Fruit fly (Drosophila melanogaster) whole organism, prepupa: Measurements from ENCODE around the gene CG15385.

ENCODE experiments used
- CG10631 ChIP-seq: fragments of 200-800 bp; sonication (Bioruptor generic); optimal IDR thresholded peaks from 2 replicates; lab custom pipeline; 2016; ENCODE audit warnings: missing biosample characterization, missing genetic modification characterization
- CG10669 ChIP-seq: fragments of 200-800 bp; sonication (Bioruptor generic); optimal IDR thresholded peaks from 3 replicates; lab custom pipeline; 2018; ENCODE audit warnings: missing biosample characterization, mild to moderate bottlenecking, missing genetic modification characterization, moderate library complexity
- CG16779 ChIP-seq: fragments of 200-800 bp; sonication (Bioruptor generic); optimal IDR thresholded peaks from 3 replicates; lab custom pipeline; 2017; ENCODE audit warnings: missing biosample characterization, mild to moderate bottlenecking, missing genetic modification characterization
- CG3032 ChIP-seq: fragments of 200-800 bp; optimal IDR thresholded peaks from 2 replicates; lab custom pipeline; 2019; ENCODE audit warnings: missing biosample characterization, mild to moderate bottlenecking, missing genetic modification characterization, moderate library complexity
- CG31627 ChIP-seq: fragments of 200-800 bp; sonication (Bioruptor generic); optimal IDR thresholded peaks from 3 replicates; lab custom pipeline; 2016; ENCODE audit warnings: missing biosample characterization, missing genetic modification characterization
- CG32006 ChIP-seq: fragments of 200-800 bp; sonication (Bioruptor generic); optimal IDR thresholded peaks from 3 replicates; lab custom pipeline; 2017; ENCODE audit warnings: missing biosample characterization, mild to moderate bottlenecking, missing genetic modification characterization
- CG34406 ChIP-seq: fragments of 200-800 bp; sonication (Bioruptor generic); optimal IDR thresholded peaks from 3 replicates; lab custom pipeline; 2016; ENCODE audit warnings: missing biosample characterization, missing genetic modification characterization
- CG4318 ChIP-seq: fragments of 200-800 bp; sonication (Bioruptor generic); optimal IDR thresholded peaks from 3 replicates; lab custom pipeline; 2017; ENCODE audit warnings: missing biosample characterization, mild to moderate bottlenecking, missing genetic modification characterization
- CG6163 ChIP-seq: fragments of 200-800 bp; sonication (Bioruptor generic); IDR thresholded peaks from 3 replicates; pipeline ENCODE4 v1.3.6; 2022; ENCODE audit warnings: missing biosample characterization, missing genetic modification characterization
- CG6808 ChIP-seq: fragments of 200-800 bp; sonication (Bioruptor generic); optimal IDR thresholded peaks from 3 replicates; lab custom pipeline; 2017; ENCODE audit warnings: missing biosample characterization, missing genetic modification characterization, mild to moderate bottlenecking, moderate library complexity, missing genetic modification reagents
- CG7368 ChIP-seq: fragments of 200-800 bp; sonication (Bioruptor generic); optimal IDR thresholded peaks from 3 replicates; lab custom pipeline; 2016; ENCODE audit warnings: missing biosample characterization, missing genetic modification characterization
- CG8632 ChIP-seq: fragments of 200-800 bp; sonication (Bioruptor generic); optimal IDR thresholded peaks from 3 replicates; lab custom pipeline; 2016; ENCODE audit warnings: missing biosample characterization, missing genetic modification characterization
- Eip78C ChIP-seq: fragments of 200-800 bp; sonication (Bioruptor generic); peaks from one replicate; lab custom pipeline; 2016; ENCODE audit warnings: missing biosample characterization, missing genetic modification characterization
- Ets21C ChIP-seq: fragments of 200-800 bp; sonication (Bioruptor generic); optimal IDR thresholded peaks from 3 replicates; lab custom pipeline; 2016; ENCODE audit warnings: missing biosample characterization, missing genetic modification characterization
- Hr39 ChIP-seq: fragments of 200-800 bp; sonication (Bioruptor generic); optimal IDR thresholded peaks from 2 replicates; lab custom pipeline; 2016; ENCODE audit warnings: missing biosample characterization, missing genetic modification characterization
- Lpt ChIP-seq: fragments of 200-800 bp; sonication (Bioruptor generic); optimal IDR thresholded peaks from 3 replicates; lab custom pipeline; 2016; ENCODE audit warnings: missing biosample characterization, missing genetic modification characterization
- Smox ChIP-seq: fragments of 200-800 bp; sonication (Bioruptor generic); optimal IDR thresholded peaks from 3 replicates; lab custom pipeline; 2016; ENCODE audit warnings: missing biosample characterization, missing genetic modification characterization
- Sox102F ChIP-seq: fragments of 200-800 bp; sonication (Bioruptor generic); optimal IDR thresholded peaks from 2 replicates; lab custom pipeline; 2016; ENCODE audit warnings: missing biosample characterization, mild to moderate bottlenecking, missing genetic modification characterization
- acj6 ChIP-seq: fragments of 200-800 bp; sonication (Bioruptor generic); optimal IDR thresholded peaks from 3 replicates; lab custom pipeline; 2016; ENCODE audit warnings: missing biosample characterization, missing genetic modification characterization
- cyc ChIP-seq: fragments of 200-800 bp; sonication (Bioruptor generic); optimal IDR thresholded peaks from 3 replicates; lab custom pipeline; 2016; ENCODE audit warnings: missing biosample characterization, missing genetic modification characterization
- dsx ChIP-seq: fragments of 200-800 bp; optimal IDR thresholded peaks from 3 replicates; lab custom pipeline; 2019; ENCODE audit warnings: missing biosample characterization, mild to moderate bottlenecking, missing genetic modification characterization, moderate library complexity; ENCODE audit not compliant: poor library complexity, severe bottlenecking
- eg ChIP-seq: fragments of 200-800 bp; sonication (Bioruptor generic); IDR thresholded peaks from 3 replicates; pipeline ENCODE4 v1.3.6; 2022; ENCODE audit warnings: missing biosample characterization, missing genetic modification characterization
- esn ChIP-seq: fragments of 200-800 bp; sonication (Bioruptor generic); optimal IDR thresholded peaks from 2 replicates; lab custom pipeline; 2016; ENCODE audit warnings: missing biosample characterization, mild to moderate bottlenecking, missing genetic modification characterization, moderate library complexity
- fd85E ChIP-seq: fragments of 200-800 bp; sonication (Bioruptor generic); optimal IDR thresholded peaks from 3 replicates; lab custom pipeline; 2016; ENCODE audit warnings: missing biosample characterization, missing genetic modification characterization
- fkh ChIP-seq: fragments of 200-800 bp; sonication (Bioruptor generic); optimal IDR thresholded peaks from 3 replicates; lab custom pipeline; 2017; ENCODE audit warnings: missing biosample characterization, mild to moderate bottlenecking, missing genetic modification characterization, moderate library complexity
- lz ChIP-seq: fragments of 200-800 bp; sonication (Bioruptor generic); optimal IDR thresholded peaks from 3 replicates; lab custom pipeline; 2016; ENCODE audit warnings: missing biosample characterization, missing genetic modification characterization
- net ChIP-seq: fragments of 200-800 bp; sonication (Bioruptor generic); optimal IDR thresholded peaks from 3 replicates; lab custom pipeline; 2016; ENCODE audit warnings: missing biosample characterization, missing genetic modification characterization
- pdm3 ChIP-seq: fragments of 200-800 bp; sonication (Bioruptor generic); optimal IDR thresholded peaks from 3 replicates; lab custom pipeline; 2016; ENCODE audit warnings: missing biosample characterization, missing genetic modification characterization
- salr ChIP-seq, 2 experiments: fragments of 200-800 bp; sonication (Bioruptor generic); optimal IDR thresholded peaks; 3 replicates each; lab custom pipeline; 2016 to 2018; ENCODE audit warnings: missing biosample characterization in 2 of 2, missing genetic modification characterization in 2 of 2, mild to moderate bottlenecking in 1 of 2
- spab ChIP-seq: fragments of 200-800 bp; sonication (Bioruptor generic); optimal IDR thresholded peaks from 2 replicates; lab custom pipeline; 2017; ENCODE audit warnings: missing biosample characterization, mild to moderate bottlenecking, missing genetic modification characterization, missing genetic modification reagents
- svp ChIP-seq: fragments of 200-800 bp; sonication (Bioruptor generic); peaks from one replicate; lab custom pipeline; 2016; ENCODE audit warnings: missing biosample characterization, missing genetic modification characterization
- topi ChIP-seq: fragments of 200-800 bp; sonication (Bioruptor generic); optimal IDR thresholded peaks from 3 replicates; lab custom pipeline; 2016; ENCODE audit warnings: missing biosample characterization, missing genetic modification characterization
- vri ChIP-seq: fragments of 200-800 bp; sonication (Bioruptor generic); optimal IDR thresholded peaks from 3 replicates; lab custom pipeline; 2016; ENCODE audit warnings: missing biosample characterization, mild to moderate bottlenecking, missing genetic modification characterization

Gene CG15385

dm6 chr2L:2175090-2175830 lies 37.1 kb downstream of the CG15385 start (continued):
- TF ChIP-seq Ets21C (GFP tag; lab: Kevin White, UChicago): no peak
- TF ChIP-seq CG7368 (GFP tag; lab: Kevin White, UChicago): no peak
- TF ChIP-seq CG34406 (GFP tag; lab: Kevin White, UChicago): no peak
- TF ChIP-seq Hr39 (GFP tag; lab: Kevin White, UChicago): peak; percentile 7
- TF ChIP-seq salr (GFP tag; optimal IDR thresholded peaks at IDR 0.05; lab: Kevin White, UChicago): peak in 1 of 2 experiments; percentile 12
- no peak for TF ChIP-seq net (GFP tag; lab: Kevin White, UChicago)
- peak; percentile 71 for TF ChIP-seq Lpt
- TF ChIP-seq CG16779 (tag; lab: Kevin White, UChicago): peak; percentile 4
- TF ChIP-seq Smox: peak; percentile 48
- peak; percentile 9 for TF ChIP-seq CG32006 (GFP tag; lab: Kevin White, UChicago)
- TF ChIP-seq CG6808: peak; percentile 17
- no peak for TF ChIP-seq CG10669 (GFP tag; lab: Kevin White, UChicago)
- TF ChIP-seq CG8632 (GFP tag; lab: Kevin White, UChicago): peak; percentile 29
- no peak for TF ChIP-seq eg (GFP tag; lab: Robert Waterston, UW)
- peak; percentile 18 for TF ChIP-seq lz (GFP tag; lab: Kevin White, UChicago)
- no peak for TF ChIP-seq fd85E
- TF ChIP-seq spab: peak; percentile 18
- TF ChIP-seq Sox102F (GFP tag; lab: Kevin White, UChicago): peak; percentile 21
- peak; percentile 53 for TF ChIP-seq dsx (GFP tag; lab: Kevin White, UChicago)
- TF ChIP-seq svp (GFP tag; lab: Kevin White, UChicago): peak; percentile 80
- TF ChIP-seq Eip78C (GFP tag; lab: Kevin White, UChicago): peak; percentile 86
- TF ChIP-seq CG10631 (GFP tag; lab: Kevin White, UChicago): peak; percentile 56
- TF ChIP-seq pdm3 (GFP tag; lab: Kevin White, UChicago): peak; percentile 28
- no peak for TF ChIP-seq CG4318 (GFP tag; lab: Kevin White, UChicago)
- TF ChIP-seq vri (GFP tag; lab: Kevin White, UChicago): peak; percentile 51

- TF ChIP-seq Lpt (peak; percentile 6), CG10669 (GFP tag; lab: Kevin White, UChicago) (no peak), cyc (GFP tag; lab: Kevin White, UChicago) (no peak), fkh (GFP tag; lab: Kevin White, UChicago) (peak; percentile 16), CG32006 (GFP tag; lab: Kevin White, UChicago) (no peak), CG16779 (tag; lab: Kevin White, UChicago) (no peak), esn (GFP tag; lab: Kevin White, UChicago) (no peak)
Observed at dm6 chr2L:2173604-2174003, 38.8 kb downstream of the CG15385 start.

DNA sequence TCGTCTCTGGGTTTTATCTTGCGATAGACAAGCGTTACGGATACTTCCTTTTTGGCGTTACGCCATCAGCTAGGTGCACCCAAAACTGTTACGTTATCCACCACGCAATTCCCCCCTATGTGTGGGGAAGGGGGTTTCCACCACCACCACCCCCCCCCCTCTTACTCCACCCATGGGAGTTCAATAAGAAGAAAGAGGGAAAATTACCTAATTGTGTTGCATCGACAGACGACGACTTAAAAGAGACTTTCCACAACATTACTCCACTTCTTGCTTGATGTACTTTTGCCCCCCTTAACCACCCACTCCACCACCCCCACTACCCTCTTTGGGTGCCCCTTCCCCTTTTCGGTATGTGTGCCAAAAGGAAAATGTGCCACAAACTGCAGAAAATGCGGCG lies 39.2 kb downstream of the CG15385 start:
- no peak for TF ChIP-seq spab

- TF ChIP-seq CG32006 (GFP tag; lab: Kevin White, UChicago) (peak; percentile 6), CG3032 (tag; lab: Kevin White, UChicago) (no peak), acj6 (peak; percentile 25), CG31627 (GFP tag; lab: Kevin White, UChicago) (no peak), svp (GFP tag; lab: Kevin White, UChicago) (peak; percentile 60), topi (no peak), CG6163 (0 out of 3 replicates have a peak, but pooled peaks have one; percentile 38), dsx (GFP tag; lab: Kevin White, UChicago) (no peak), Eip78C (GFP tag; lab: Kevin White, UChicago) (peak; percentile 63), CG6808 (no peak)
Observed at dm6 chr2L:2172460-2173121, 39.8 kb downstream of the CG15385 start.
